Fruit fly (Drosophila melanogaster): ENCODE results near the gene CG42750.

The CG42750 gene

dm6 chr2L:18184648-18185243 lies 90.8 kb downstream of the CG42750 start, which contains the start of gene Ptp36E (continued):
- TF ChIP-seq fu2 (GFP tag; optimal IDR thresholded peaks at IDR 0.05) (peak; percentile 12), ems (GFP tag; optimal IDR thresholded peaks at IDR 0.05) (no peak), YL-1 (GFP tag; optimal IDR thresholded peaks at IDR 0.05) (no peak), Usf (GFP tag; optimal IDR thresholded peaks at IDR 0.05) (peak; percentile 71), CG6175 (GFP tag; IDR thresholded peaks at IDR 0.05) (0 out of 3 replicates have a peak, but pooled peaks have one; percentile 55), CG7357 (GFP tag; IDR thresholded peaks at IDR 0.05) (peak; percentile 80), Fer3 (tag; optimal IDR thresholded peaks at IDR 0.05) (peak; percentile 87), E2f2 (GFP tag; IDR thresholded peaks at IDR 0.05) (peak; percentile 49; the same call in 1 of the 2 replicates), CG2712 (tag; optimal IDR thresholded peaks at IDR 0.05) (peak; percentile 89), Mad (GFP tag; optimal IDR thresholded peaks at IDR 0.05) (peak; percentile 24), ab (GFP tag; optimal IDR thresholded peaks at IDR 0.05) (no peak), CG18599 (GFP tag; optimal IDR thresholded peaks at IDR 0.05) (peak; percentile 95), Rfx (GFP tag; IDR thresholded peaks at IDR 0.05) (peak; percentile 62; the same call in 1 of the 2 replicates), CG9932 (GFP tag; IDR thresholded peaks at IDR 0.05) (peak; percentile 80), TFAM (GFP tag; optimal IDR thresholded peaks at IDR 0.05) (no peak), Doc2 (GFP tag; IDR thresholded peaks at IDR 0.05) (no peak), CG12659 (GFP tag; optimal IDR thresholded peaks at IDR 0.05) (peak; percentile 83), CG6683 (GFP tag; optimal IDR thresholded peaks at IDR 0.05) (peak; percentile 82), HLH54F (GFP tag; optimal IDR thresholded peaks at IDR 0.05) (peak; percentile 15), Dll (GFP tag; IDR thresholded peaks at IDR 0.05; ENCODE audit: partially characterized antibody) (no peak), sima (GFP tag; optimal IDR thresholded peaks at IDR 0.05) (no peak), Hr3 (GFP tag; optimal IDR thresholded peaks at IDR 0.05) (peak; percentile 71), CG3995 (GFP tag; optimal IDR thresholded peaks at IDR 0.05) (no peak), CG17385 (GFP tag; optimal IDR thresholded peaks at IDR 0.05) (peak; percentile 83), MESR4 (GFP tag; optimal IDR thresholded peaks at IDR 0.05) (no peak), Med (GFP tag) (peak; percentile 78), luna (GFP tag; optimal IDR thresholded peaks at IDR 0.05) (no peak), ind (GFP tag; optimal IDR thresholded peaks at IDR 0.05) (peak; percentile 83), CG4282 (GFP tag; optimal IDR thresholded peaks at IDR 0.05) (no peak), CG8765 (GFP tag; IDR thresholded peaks at IDR 0.05) (peak; percentile 28; the same call in 1 of the 2 replicates), sna (GFP tag; IDR thresholded peaks at IDR 0.05; ENCODE audit: partially characterized antibody) (no peak), slp2 (GFP tag; optimal IDR thresholded peaks at IDR 0.05) (no peak), CG12769 (tag; optimal IDR thresholded peaks at IDR 0.05) (peak; percentile 20), sim (GFP tag; IDR thresholded peaks at IDR 0.05) (no peak), CG15601 (tag; optimal IDR thresholded peaks at IDR 0.05) (no peak), CG2889 (GFP tag; IDR thresholded peaks at IDR 0.05) (0 out of 3 replicates have a peak, but pooled peaks have one; percentile 35), CG18619 (GFP tag; optimal IDR thresholded peaks at IDR 0.05) (peak; percentile 65), CG18011 (GFP tag; optimal IDR thresholded peaks at IDR 0.05) (peak; percentile 51), klu (GFP tag; IDR thresholded peaks at IDR 0.05) (peak; percentile 45), ac (GFP tag; optimal IDR thresholded peaks at IDR 0.05) (no peak), Hr39 (optimal IDR thresholded peaks at IDR 0.05) (no peak), zfh1 (GFP tag; IDR thresholded peaks at IDR 0.05) (no peak), Mrtf (GFP tag; IDR thresholded peaks at IDR 0.05) (peak; percentile 70; the same call in 2 of the 3 replicates), fd64A (GFP tag; optimal IDR thresholded peaks at IDR 0.05) (no peak), run (tag; optimal IDR thresholded peaks at IDR 0.05) (peak; percentile 42), B-H1 (GFP tag; IDR thresholded peaks at IDR 0.05) (peak; percentile 74), CrebB (tag; optimal IDR thresholded peaks at IDR 0.05) (peak; percentile 46), Fer2 (tag; optimal IDR thresholded peaks at IDR 0.05) (peak; percentile 79), Stat92E (GFP tag; optimal IDR thresholded peaks at IDR 0.05) (no peak), az2 (GFP tag; optimal IDR thresholded peaks at IDR 0.05) (peak; percentile 76)

Data from whole organism, embryonic.